Worm (Caenorhabditis elegans) whole organism, early embryonic: Measurements from ENCODE around the gene C27F2.9.

Experiments used
- F13C5.2 ChIP-seq: sonication (generic microtip); optimal IDR thresholded peaks from 2 replicates; lab custom pipeline; 2017; ENCODE audit warnings: mild to moderate bottlenecking, missing genetic modification characterization, inconsistent platforms, missing compliant biosample characterization
- aly-1 ChIP-seq: sonication (generic microtip); optimal IDR thresholded peaks from 2 replicates; lab custom pipeline; 2016; ENCODE audit warnings: missing genetic modification characterization, missing compliant biosample characterization
- ama-1 ChIP-seq: fragments of 150-350 bp; optimal IDR thresholded peaks from 2 replicates; lab custom pipeline; 2014
- ceh-36 ChIP-seq: sonication (generic microtip); optimal IDR thresholded peaks from 2 replicates; lab custom pipeline; 2016; ENCODE audit warnings: missing genetic modification characterization, inconsistent platforms, missing compliant biosample characterization
- ets-7 ChIP-seq: sonication (generic microtip); optimal IDR thresholded peaks from 2 replicates; lab custom pipeline; 2016; ENCODE audit warnings: missing genotype, missing genetic modification characterization, missing compliant biosample characterization
- flt-1 ChIP-seq: fragments of 200-800 bp; sonication (Bioruptor generic); IDR thresholded peaks from 2 replicates; pipeline ENCODE4 v1.3.6; 2022; ENCODE audit warnings: missing genetic modification characterization, missing compliant biosample characterization
- hmg-4 ChIP-seq: fragments of 200-800 bp; sonication (Bioruptor generic); optimal IDR thresholded peaks from 2 replicates; lab custom pipeline; 2018; ENCODE audit warnings: mild to moderate bottlenecking, missing genetic modification characterization, missing compliant biosample characterization
- tbx-11 ChIP-seq: fragments of 200-800 bp; sonication (Bioruptor generic); IDR thresholded peaks from 2 replicates; pipeline ENCODE4 v1.3.6; 2022; ENCODE audit warnings: missing genetic modification characterization, missing compliant biosample characterization
- tbx-37 ChIP-seq: fragments of 200-800 bp; sonication (Bioruptor generic); conservative IDR thresholded peaks from 2 replicates; pipeline ENCODE4 v1.3.6; 2022; ENCODE audit warnings: missing genetic modification reagents, missing genetic modification characterization, missing compliant biosample characterization
- tra-4 ChIP-seq: sonication (generic microtip); optimal IDR thresholded peaks from 2 replicates; lab custom pipeline; 2017; ENCODE audit warnings: missing genetic modification characterization, missing compliant biosample characterization

ce11 chrIII:4998956-4999425 lies 36.1 kb upstream of the C27F2.9 start, which contains the start of gene smcr-8:
- TF ChIP-seq ceh-36 (tag; lab: Kevin White, UChicago) (no peak), tbx-37 (GFP tag; lab: Robert Waterston, UW) (no peak), ama-1 (no peak), hmg-4 (no peak), F13C5.2 (tag; lab: Kevin White, UChicago) (no peak), flt-1 (GFP tag; lab: Robert Waterston, UW) (no peak), aly-1 (no peak), tbx-11 (GFP tag; lab: Robert Waterston, UW) (no peak), ets-7 (tag; lab: Kevin White, UChicago) (no peak), tra-4 (tag; lab: Kevin White, UChicago) (no peak)
